Fruit fly (Drosophila melanogaster): ENCODE results near the gene CG31076.
A peak's percentile ranks its signal among the peaks of the same experiment; 100 is the strongest.

CG31076 gene

DNA sequence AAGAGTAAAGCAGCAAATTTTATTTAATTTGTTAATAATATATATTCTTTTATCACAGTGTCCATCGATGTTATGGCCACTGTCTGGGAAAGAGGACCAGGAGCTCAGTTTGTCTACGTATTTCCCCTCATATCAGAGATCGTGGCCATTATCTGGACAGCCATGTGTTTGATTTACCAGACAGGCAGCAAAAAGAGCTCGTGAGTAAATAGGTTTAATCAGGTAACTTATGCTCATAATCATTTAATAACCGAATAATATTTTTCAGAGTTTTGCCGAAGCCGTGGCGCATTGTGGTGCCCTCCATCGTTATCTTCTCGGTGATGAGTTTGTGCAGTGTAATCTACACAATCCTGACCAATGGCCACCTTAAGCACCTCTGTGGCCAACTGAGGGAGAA is 5.2 kb downstream of the CG31076 start:
- TF ChIP-seq br (GFP tag; optimal IDR thresholded peaks at IDR 0.05) (no peak), sage (GFP tag; optimal IDR thresholded peaks at IDR 0.05) (no peak), Dfd (GFP tag; optimal IDR thresholded peaks at IDR 0.05) (no peak), Hr78 (GFP tag; optimal IDR thresholded peaks at IDR 0.05) (no peak), sv (GFP tag; optimal IDR thresholded peaks at IDR 0.05) (no peak), h (GFP tag; optimal IDR thresholded peaks at IDR 0.05) (no peak), Myc (optimal IDR thresholded peaks at IDR 0.05) (no peak), HLH106 (tag; optimal IDR thresholded peaks at IDR 0.05) (no peak), rgr (GFP tag; optimal IDR thresholded peaks at IDR 0.05) (no peak), dsf (GFP tag; optimal IDR thresholded peaks at IDR 0.05; ENCODE audit: borderline replicate concordance) (no peak), tai (GFP tag; optimal IDR thresholded peaks at IDR 0.05) (no peak), Hnf4 (GFP tag; optimal IDR thresholded peaks at IDR 0.05) (no peak), CG9705 (GFP tag; optimal IDR thresholded peaks at IDR 0.05) (no peak), woc (GFP tag; optimal IDR thresholded peaks at IDR 0.05) (no peak), Dif (GFP tag; optimal IDR thresholded peaks at IDR 0.05; ENCODE audit: partially characterized antibody) (no peak), CG32264 (GFP tag; optimal IDR thresholded peaks at IDR 0.05) (no peak), fru (GFP tag; optimal IDR thresholded peaks at IDR 0.05) (no peak), usp (GFP tag; optimal IDR thresholded peaks at IDR 0.05) (no peak)

DNA sequence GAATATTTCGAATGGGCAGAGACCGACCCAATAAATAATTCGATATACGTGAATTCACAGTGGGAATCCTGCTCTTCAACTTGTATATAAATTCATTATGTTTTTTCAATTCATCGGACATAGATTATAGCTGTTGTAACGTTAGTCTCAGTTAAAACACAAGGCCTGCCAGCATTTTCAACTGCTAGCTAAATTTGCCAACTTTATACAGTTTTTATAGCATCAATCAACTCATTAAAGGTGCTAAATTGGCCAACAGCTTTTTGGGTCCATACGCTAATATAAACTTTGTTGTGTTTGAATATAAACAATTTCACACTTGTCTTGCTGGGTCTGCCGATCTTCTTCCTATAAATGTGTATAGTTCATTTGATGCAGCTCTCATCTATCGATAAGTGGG is 7.5 kb downstream of the CG31076 start:
- no peak for TF ChIP-seq dmrt93B (GFP tag; optimal IDR thresholded peaks at IDR 0.05)
- no peak for TF ChIP-seq h (GFP tag; optimal IDR thresholded peaks at IDR 0.05)
- no peak for TF ChIP-seq brk (GFP tag; optimal IDR thresholded peaks at IDR 0.05)
- TF ChIP-seq Dif (GFP tag; optimal IDR thresholded peaks at IDR 0.05; ENCODE audit: partially characterized antibody): no peak
- no peak for TF ChIP-seq CG9705 (GFP tag; optimal IDR thresholded peaks at IDR 0.05)
- TF ChIP-seq GATAd (GFP tag; optimal IDR thresholded peaks at IDR 0.05): no peak
- no peak for TF ChIP-seq Dfd (GFP tag; optimal IDR thresholded peaks at IDR 0.05)
- no peak for TF ChIP-seq sage (GFP tag; optimal IDR thresholded peaks at IDR 0.05)
- no peak for TF ChIP-seq lola (GFP tag; optimal IDR thresholded peaks at IDR 0.05)
- no peak for TF ChIP-seq Hr78 (GFP tag; optimal IDR thresholded peaks at IDR 0.05)

DNA sequence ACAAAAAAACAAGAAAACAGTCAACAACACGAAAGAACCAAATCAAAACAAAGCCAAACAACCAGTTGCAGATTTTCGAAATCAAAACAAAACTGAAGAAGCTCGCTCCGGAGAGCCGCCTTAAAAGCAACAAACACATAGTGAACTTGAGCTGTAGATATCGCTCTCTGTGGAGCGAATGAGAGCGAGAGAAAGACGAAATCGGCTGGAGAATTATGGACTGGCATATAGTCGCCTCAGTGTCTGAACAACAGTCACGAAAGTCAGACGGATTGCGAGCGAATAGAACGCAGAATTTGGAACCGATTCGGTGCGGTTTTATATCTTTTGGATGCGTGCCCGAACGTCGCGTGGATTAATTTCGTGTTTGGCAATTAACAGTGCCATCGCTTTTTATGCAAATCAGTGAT is 9.4 kb downstream of the CG31076 start:
- TF ChIP-seq tai (GFP tag; optimal IDR thresholded peaks at IDR 0.05): no peak
- no peak for TF ChIP-seq fru (GFP tag; optimal IDR thresholded peaks at IDR 0.05)
- TF ChIP-seq psq (GFP tag; optimal IDR thresholded peaks at IDR 0.05): peak; percentile 87
- no peak for TF ChIP-seq lola (GFP tag; optimal IDR thresholded peaks at IDR 0.05)
- no peak for TF ChIP-seq ey (GFP tag; optimal IDR thresholded peaks at IDR 0.05)
- TF ChIP-seq CG32264 (GFP tag; optimal IDR thresholded peaks at IDR 0.05): no peak
- no peak for TF ChIP-seq sage (GFP tag; optimal IDR thresholded peaks at IDR 0.05)
- TF ChIP-seq Hr83 (GFP tag; optimal IDR thresholded peaks at IDR 0.05; ENCODE audit: poor library complexity, severe bottlenecking): peak; percentile 37
- TF ChIP-seq pan (optimal IDR thresholded peaks at IDR 0.05): no peak
- no peak for TF ChIP-seq Hnf4 (GFP tag; optimal IDR thresholded peaks at IDR 0.05)
- TF ChIP-seq Hr78 (GFP tag; optimal IDR thresholded peaks at IDR 0.05): no peak
- peak; percentile 21 for TF ChIP-seq jim (GFP tag; optimal IDR thresholded peaks at IDR 0.05)
- peak in 1 of 2 experiments; percentile 14 for TF ChIP-seq foxo (GFP tag; optimal IDR thresholded peaks at IDR 0.05)
- no peak for TF ChIP-seq GATAd (GFP tag; optimal IDR thresholded peaks at IDR 0.05)
- TF ChIP-seq Vsx2 (GFP tag; optimal IDR thresholded peaks at IDR 0.05; ENCODE audit: partially characterized antibody): peak; percentile 77
- no peak for TF ChIP-seq Abd-B (GFP tag; optimal IDR thresholded peaks at IDR 0.05)
- TF ChIP-seq usp (GFP tag; optimal IDR thresholded peaks at IDR 0.05): no peak
- TF ChIP-seq Rel (GFP tag; optimal IDR thresholded peaks at IDR 0.05): no peak
- no peak for TF ChIP-seq Rel (tag; optimal IDR thresholded peaks at IDR 0.05)
- TF ChIP-seq CG9705 (GFP tag; optimal IDR thresholded peaks at IDR 0.05): no peak
- no peak for TF ChIP-seq dsf (GFP tag; optimal IDR thresholded peaks at IDR 0.05; ENCODE audit: borderline replicate concordance)
- peak; percentile 88 to 93 for TF ChIP-seq dl (GFP tag; optimal IDR thresholded peaks at IDR 0.05; ENCODE audit: insufficient read depth in 1 of 2, partially characterized antibody in 2 of 2)
- no peak for TF ChIP-seq Jra (GFP tag; optimal IDR thresholded peaks at IDR 0.05)
- no peak for TF ChIP-seq rgr (GFP tag; optimal IDR thresholded peaks at IDR 0.05)
- no peak for TF ChIP-seq HLH106 (tag; optimal IDR thresholded peaks at IDR 0.05)
- no peak for TF ChIP-seq sv (GFP tag; optimal IDR thresholded peaks at IDR 0.05)
- TF ChIP-seq Myc (optimal IDR thresholded peaks at IDR 0.05): no peak
- no peak for TF ChIP-seq CrebA (GFP tag; optimal IDR thresholded peaks at IDR 0.05; ENCODE audit: borderline replicate concordance)
- peak; percentile 96 for TF ChIP-seq Dif (GFP tag; optimal IDR thresholded peaks at IDR 0.05; ENCODE audit: partially characterized antibody)
- no peak for TF ChIP-seq N (GFP tag; optimal IDR thresholded peaks at IDR 0.05)
- TF ChIP-seq OdsH (GFP tag; optimal IDR thresholded peaks at IDR 0.05): no peak
- no peak for TF ChIP-seq Dfd (GFP tag; optimal IDR thresholded peaks at IDR 0.05)
- TF ChIP-seq h (GFP tag; optimal IDR thresholded peaks at IDR 0.05): peak; percentile 67
- TF ChIP-seq woc (GFP tag; optimal IDR thresholded peaks at IDR 0.05): no peak
- TF ChIP-seq Mio (GFP tag; optimal IDR thresholded peaks at IDR 0.05): no peak
- no peak for TF ChIP-seq br (GFP tag; optimal IDR thresholded peaks at IDR 0.05)
- TF ChIP-seq brk (GFP tag; optimal IDR thresholded peaks at IDR 0.05): no peak
- no peak for TF ChIP-seq dmrt93B (GFP tag; optimal IDR thresholded peaks at IDR 0.05)
- no peak for TF ChIP-seq Sp1 (GFP tag; optimal IDR thresholded peaks at IDR 0.05)

Measured in whole organism, wandering third instar larva.